Worm (Caenorhabditis elegans) whole organism, mixed stage, embryonic: ENCODE measurements around the gene srx-62.

Experiments used
- M03D4.4 ChIP-seq: sonication (generic microtip); optimal IDR thresholded peaks from 2 replicates; lab custom pipeline; 2017; ENCODE audit warnings: mild to moderate bottlenecking, missing genetic modification characterization, missing compliant biosample characterization
- bed-3 ChIP-seq: fragments of 200-800 bp; sonication (Bioruptor generic); optimal IDR thresholded peaks from 3 replicates; lab custom pipeline; 2018; ENCODE audit warnings: mild to moderate bottlenecking, missing genetic modification characterization, moderate library complexity, missing compliant biosample characterization
- blmp-1 ChIP-seq: fragments of 150-350 bp; optimal IDR thresholded peaks from 2 replicates; lab custom pipeline; 2014; ENCODE audit warnings: missing biosample characterization, missing genetic modification characterization
- ceh-39 ChIP-seq: fragments of 150-350 bp; optimal IDR thresholded peaks from 2 replicates; lab custom pipeline; 2014; ENCODE audit warnings: missing biosample characterization, missing genetic modification characterization
- ceh-83 ChIP-seq: fragments of 200-800 bp; sonication (Bioruptor generic); optimal IDR thresholded peaks from 2 replicates; lab custom pipeline; 2018; ENCODE audit warnings: mild to moderate bottlenecking, missing genetic modification characterization, missing compliant biosample characterization
- ces-1 ChIP-seq: fragments of 150-350 bp; optimal IDR thresholded peaks from 2 replicates; lab custom pipeline; 2014; ENCODE audit warnings: missing biosample characterization, missing genetic modification reagents, missing genetic modification characterization
- cnd-1 ChIP-seq: fragments of 200-800 bp; sonication (Bioruptor generic); optimal IDR thresholded peaks from 2 replicates; lab custom pipeline; 2018; ENCODE audit warnings: mild to moderate bottlenecking, missing genetic modification characterization, missing compliant biosample characterization
- drap-1 ChIP-seq: fragments of 200-800 bp; sonication (Bioruptor generic); optimal IDR thresholded peaks from 3 replicates; lab custom pipeline; 2018; ENCODE audit warnings: mild to moderate bottlenecking, missing genetic modification characterization, missing compliant biosample characterization
- elt-1 ChIP-seq: sonication (generic microtip); optimal IDR thresholded peaks from 2 replicates; lab custom pipeline; 2017; ENCODE audit warnings: missing genetic modification characterization, mild to moderate bottlenecking, missing compliant biosample characterization, antibody characterized with exemption, moderate library complexity, borderline replicate concordance; ENCODE audit not compliant: insufficient read depth
- elt-3 ChIP-seq: fragments of 150-350 bp; optimal IDR thresholded peaks from 2 replicates; lab custom pipeline; 2014; ENCODE audit warnings: missing biosample characterization, missing genetic modification characterization
- flh-1 ChIP-seq: fragments of 200-800 bp; sonication (Bioruptor generic); optimal IDR thresholded peaks from 2 replicates; lab custom pipeline; 2018; ENCODE audit warnings: mild to moderate bottlenecking, missing genetic modification characterization, moderate library complexity, missing compliant biosample characterization
- lin-13 ChIP-seq: fragments of 150-350 bp; optimal IDR thresholded peaks from 2 replicates; lab custom pipeline; 2014; ENCODE audit warnings: missing biosample characterization, missing genetic modification characterization
- lin-32 ChIP-seq: fragments of 200-800 bp; sonication (Bioruptor generic); optimal IDR thresholded peaks from 2 replicates; lab custom pipeline; 2018; ENCODE audit warnings: mild to moderate bottlenecking, missing genetic modification characterization, missing compliant biosample characterization
- lsy-2 ChIP-seq: fragments of 150-350 bp; optimal IDR thresholded peaks from 2 replicates; lab custom pipeline; 2014; ENCODE audit warnings: missing biosample characterization, missing genetic modification characterization
- mab-5 ChIP-seq: fragments of 150-350 bp; optimal IDR thresholded peaks from 2 replicates; lab custom pipeline; 2014; ENCODE audit warnings: missing biosample characterization, missing genetic modification characterization
- mep-1 ChIP-seq: fragments of 150-350 bp; optimal IDR thresholded peaks from 2 replicates; lab custom pipeline; 2017; ENCODE audit warnings: missing biosample characterization, missing genetic modification reagents, missing genetic modification characterization, inconsistent platforms
- nhr-2 ChIP-seq: fragments of 150-350 bp; optimal IDR thresholded peaks from 2 replicates; lab custom pipeline; 2014; ENCODE audit warnings: missing biosample characterization, missing genetic modification characterization
- nhr-237 ChIP-seq: fragments of 150-350 bp; optimal IDR thresholded peaks from 2 replicates; lab custom pipeline; 2014; ENCODE audit warnings: missing biosample characterization, missing genetic modification characterization
- nhr-76 ChIP-seq: sonication (generic microtip); optimal IDR thresholded peaks from 2 replicates; lab custom pipeline; 2017; ENCODE audit warnings: missing biosample characterization, missing genetic modification characterization
- pha-4 ChIP-seq: fragments of 150-350 bp; optimal IDR thresholded peaks from 2 replicates; lab custom pipeline; 2018; ENCODE audit warnings: missing biosample characterization, missing genetic modification reagents, missing genetic modification characterization
- sem-2 ChIP-seq: fragments of 200-800 bp; sonication (Bioruptor generic); optimal IDR thresholded peaks from 2 replicates; lab custom pipeline; 2018; ENCODE audit warnings: mild to moderate bottlenecking, missing genetic modification characterization, missing compliant biosample characterization
- snpc-4 ChIP-seq: fragments of 150-350 bp; optimal IDR thresholded peaks from 2 replicates; lab custom pipeline; 2014; ENCODE audit warnings: missing biosample characterization, missing genetic modification characterization
- tbx-8 ChIP-seq: fragments of 200-800 bp; sonication (Bioruptor generic); optimal IDR thresholded peaks from 2 replicates; lab custom pipeline; 2018; ENCODE audit warnings: mild to moderate bottlenecking, missing genetic modification characterization, moderate library complexity, missing compliant biosample characterization
- unc-120 ChIP-seq: sonication (generic microtip); optimal IDR thresholded peaks from 2 replicates; lab custom pipeline; 2017; ENCODE audit warnings: missing genetic modification characterization, missing compliant biosample characterization; ENCODE audit not compliant: poor library complexity, severe bottlenecking
- unc-39 ChIP-seq: fragments of 150-350 bp; optimal IDR thresholded peaks from 2 replicates; lab custom pipeline; 2014; ENCODE audit warnings: missing biosample characterization, missing genetic modification characterization
- zip-8 ChIP-seq: fragments of 150-350 bp; optimal IDR thresholded peaks from 2 replicates; lab custom pipeline; 2014; ENCODE audit warnings: missing biosample characterization, missing genetic modification characterization
- ztf-11 ChIP-seq: fragments of 150-350 bp; optimal IDR thresholded peaks from 2 replicates; lab custom pipeline; 2014; ENCODE audit warnings: missing biosample characterization, missing genetic modification characterization

Gene srx-62

DNA sequence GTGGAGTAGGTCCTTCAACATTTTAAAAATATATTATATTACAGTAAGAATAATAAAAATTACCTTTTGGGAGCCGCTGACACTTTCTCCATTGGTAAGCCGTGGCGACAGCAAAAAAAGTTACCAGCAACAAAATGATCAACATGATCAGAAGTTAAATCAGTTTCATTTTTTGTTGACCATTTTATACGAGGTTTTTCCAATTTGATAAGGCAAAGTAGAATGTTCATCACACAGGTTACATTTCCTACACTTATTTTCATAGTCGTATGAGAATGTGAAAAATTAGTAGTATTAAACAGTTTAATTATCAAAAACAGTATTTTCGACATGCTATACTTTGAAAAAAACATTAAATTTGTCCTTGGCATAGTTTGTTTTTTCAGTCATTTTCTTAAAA is 22.9 kb downstream of the srx-62 start, which contains the start of gene cyp-34A10:
TSS of gene cyp-34A10 (minus strand) at position 146 of the 400 bp plus-strand sequence.
- TF ChIP-seq nhr-76 (tag; lab: Kevin White, UChicago) (no peak), lin-32 (GFP tag; lab: Kevin White, UChicago) (no peak), ztf-11 (tag; lab: Kevin White, UChicago) (no peak), flh-1 (GFP tag; lab: Kevin White, UChicago) (no peak)

DNA sequence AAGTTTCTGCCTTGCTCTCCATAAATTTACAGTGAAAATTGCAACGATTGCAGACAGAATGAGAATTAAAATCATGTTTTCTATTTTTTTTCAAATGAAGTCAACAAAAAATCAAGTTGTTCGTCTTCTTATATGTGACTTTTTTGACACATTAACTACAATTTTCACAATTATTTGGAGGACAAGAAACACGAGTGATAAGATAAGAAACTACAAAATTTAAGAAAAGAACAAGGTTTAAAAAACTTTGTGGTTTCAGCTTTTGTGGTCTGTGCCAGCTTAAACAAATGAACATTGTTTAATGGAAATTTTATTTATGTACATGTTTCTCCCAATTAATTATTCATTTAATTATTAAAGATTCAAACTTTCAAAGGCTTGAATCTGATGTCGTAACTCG is 25.3 kb downstream of the srx-62 start, which contains the start of gene cyp-34A9:
TSS of gene cyp-34A9 (minus strand) at position 131 of the 400 bp plus-strand sequence.
- TF ChIP-seq flh-1 (GFP tag; lab: Kevin White, UChicago) (no peak), elt-3 (tag; lab: Kevin White, UChicago) (no peak), ces-1 (GFP tag; lab: Kevin White, UChicago) (no peak), M03D4.4 (tag; lab: Kevin White, UChicago) (no peak), unc-120 (tag; lab: Kevin White, UChicago) (no peak), cnd-1 (tag; lab: Kevin White, UChicago) (no peak), mab-5 (tag; lab: Kevin White, UChicago) (no peak), ztf-11 (tag; lab: Kevin White, UChicago) (no peak), nhr-76 (tag; lab: Kevin White, UChicago) (no peak), pha-4 (tag; lab: Kevin White, UChicago) (no peak), zip-8 (tag; lab: Kevin White, UChicago) (no peak)

DNA sequence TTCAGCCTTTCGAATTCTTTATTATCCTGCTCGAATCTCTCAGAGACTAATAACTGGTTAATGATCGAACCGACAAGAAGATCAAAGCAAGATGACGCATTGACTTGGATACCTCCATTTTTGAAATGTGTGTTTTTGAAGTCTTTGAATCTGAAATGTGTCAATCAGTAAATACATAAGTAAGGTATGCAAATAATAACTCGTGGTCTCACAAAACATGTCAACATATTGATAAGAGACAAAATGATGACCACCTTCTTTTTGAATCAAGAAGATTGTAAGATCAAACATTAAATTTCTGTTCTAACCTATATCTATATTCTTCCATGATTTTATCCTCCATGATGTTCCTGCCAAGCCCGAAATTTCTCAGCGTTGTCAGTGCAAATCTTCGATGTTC is 26.1 kb downstream of the srx-62 start:
- no peak for TF ChIP-seq nhr-2 (tag; lab: Kevin White, UChicago)

DNA sequence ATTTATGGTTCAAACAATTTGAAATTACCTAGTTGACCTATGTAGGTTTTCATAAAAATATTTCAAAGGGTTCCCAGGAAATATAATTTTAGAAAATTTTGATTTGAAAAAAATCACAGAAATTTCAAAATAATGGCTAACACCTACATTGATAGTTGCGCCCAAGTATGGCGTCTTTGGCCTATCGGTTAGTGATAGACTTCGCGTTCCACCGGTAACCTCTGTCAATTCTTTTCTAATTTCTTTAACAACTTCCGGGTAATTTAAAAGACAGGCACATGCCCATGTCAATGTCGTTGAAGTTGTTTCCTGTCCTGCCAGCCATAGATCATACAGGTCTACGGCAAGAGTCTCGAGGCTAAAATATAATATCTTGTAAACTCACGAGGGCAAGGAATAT is 26.8 kb downstream of the srx-62 start:
- TF ChIP-seq mep-1 (tag; lab: Kevin White, UChicago) (no peak), ztf-11 (tag; lab: Kevin White, UChicago) (no peak), snpc-4 (tag; lab: Kevin White, UChicago) (no peak), cnd-1 (tag; lab: Kevin White, UChicago) (no peak), lin-32 (GFP tag; lab: Kevin White, UChicago) (no peak), ces-1 (GFP tag; lab: Kevin White, UChicago) (no peak), ceh-39 (tag; lab: Kevin White, UChicago) (no peak), elt-1 (tag; lab: Kevin White, UChicago) (no peak)

DNA sequence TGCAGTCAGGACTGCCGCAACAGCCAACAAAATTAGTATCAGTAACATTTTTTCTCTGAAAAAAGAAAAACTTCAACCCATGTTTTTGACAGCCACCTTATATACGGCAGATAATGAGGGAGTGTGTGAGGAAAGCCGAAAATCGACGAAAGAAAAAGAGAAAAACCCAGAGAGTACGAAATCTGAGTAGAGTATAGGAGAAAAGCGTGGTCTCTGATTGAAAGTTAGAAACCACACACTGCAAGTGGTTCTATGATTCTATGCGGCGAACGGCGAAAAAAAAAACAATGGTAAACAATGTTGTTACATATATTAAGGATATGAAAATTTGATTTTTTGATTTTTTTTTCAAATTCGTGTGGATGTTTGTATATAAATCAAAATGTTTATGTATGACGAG is 28.0 kb downstream of the srx-62 start, which contains the start of gene cyp-34A8:
TSS of gene cyp-34A8 (minus strand) at position 62 of the 400 bp plus-strand sequence.
- TF ChIP-seq lsy-2, result no peak
- TF ChIP-seq lin-32 (GFP tag; lab: Kevin White, UChicago), result no peak
- TF ChIP-seq sem-2 (GFP tag; lab: Kevin White, UChicago), result no peak
- TF ChIP-seq lin-13 (tag; lab: Kevin White, UChicago), result no peak
- no peak for TF ChIP-seq blmp-1 (tag; lab: Kevin White, UChicago)
- no peak for TF ChIP-seq unc-120 (tag; lab: Kevin White, UChicago)
- no peak for TF ChIP-seq mep-1 (tag; lab: Kevin White, UChicago)
- no peak for TF ChIP-seq flh-1 (GFP tag; lab: Kevin White, UChicago)
- no peak for TF ChIP-seq snpc-4 (tag; lab: Kevin White, UChicago)

DNA sequence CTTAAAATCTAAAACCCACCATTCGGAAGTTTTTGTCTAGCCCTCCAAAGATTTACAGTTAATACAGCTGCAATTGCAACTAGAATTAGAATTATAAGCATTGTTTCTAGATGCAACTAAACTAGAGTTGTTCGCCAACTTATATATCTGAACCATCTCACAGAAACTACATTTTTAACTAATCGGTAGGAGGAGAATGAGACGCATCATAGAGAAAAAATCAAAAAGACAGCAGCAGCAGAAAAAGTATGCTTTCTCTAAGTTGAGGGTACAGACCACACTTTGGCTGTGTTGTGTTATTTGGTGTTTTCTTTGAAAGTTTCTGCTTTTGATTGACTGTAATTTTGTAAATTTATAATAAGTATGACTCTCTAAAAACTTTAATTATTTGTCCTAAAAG is 32.0 kb downstream of the srx-62 start, which contains the start of gene cyp-34A7:
TSS of gene cyp-34A7 (minus strand) at position 101 of the 400 bp plus-strand sequence.
- TF ChIP-seq unc-120 (tag; lab: Kevin White, UChicago), result no peak
- TF ChIP-seq mep-1 (tag; lab: Kevin White, UChicago), result no peak
- TF ChIP-seq blmp-1 (tag; lab: Kevin White, UChicago), result no peak
- TF ChIP-seq elt-3 (tag; lab: Kevin White, UChicago), result no peak
- no peak for TF ChIP-seq bed-3 (GFP tag; lab: Kevin White, UChicago)
- TF ChIP-seq tbx-8, result no peak
- TF ChIP-seq pha-4 (tag; lab: Kevin White, UChicago), result no peak
- TF ChIP-seq nhr-237 (tag; lab: Kevin White, UChicago), result no peak
- no peak for TF ChIP-seq lin-13 (tag; lab: Kevin White, UChicago)
- TF ChIP-seq snpc-4 (tag; lab: Kevin White, UChicago), result no peak
- TF ChIP-seq drap-1, result no peak
- TF ChIP-seq ceh-39 (tag; lab: Kevin White, UChicago), result no peak
- no peak for TF ChIP-seq flh-1 (GFP tag; lab: Kevin White, UChicago)
- no peak for TF ChIP-seq ceh-83 (GFP tag; lab: Kevin White, UChicago)
- no peak for TF ChIP-seq nhr-2 (tag; lab: Kevin White, UChicago)
- TF ChIP-seq unc-39 (tag; lab: Kevin White, UChicago), result no peak
